Fruit fly (Drosophila melanogaster): ENCODE measurements around the gene CG12003.

DNA sequence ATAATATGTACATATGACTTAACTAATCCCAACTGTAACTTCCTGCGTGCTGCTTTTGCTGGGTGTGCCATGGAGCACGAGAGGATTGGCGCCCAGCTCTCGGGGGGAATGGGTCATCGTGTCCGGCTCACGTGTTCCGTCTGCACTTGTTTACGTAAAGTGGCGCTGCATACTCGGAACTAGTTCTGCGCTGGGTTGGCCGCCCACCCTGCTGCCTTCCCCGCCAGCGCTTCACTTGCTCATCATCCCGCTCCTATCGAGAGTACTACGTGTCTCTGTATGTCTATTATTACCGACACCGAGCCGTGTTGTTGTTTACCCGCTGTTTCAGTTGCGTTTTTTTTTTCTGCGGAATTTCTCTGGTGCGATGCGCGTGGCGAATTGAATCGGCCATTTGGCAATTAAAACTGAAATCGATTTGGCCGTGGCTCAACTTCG, 15.5 kb upstream of the CG12003 start:
- TF ChIP-seq psq (optimal IDR thresholded peaks at IDR 0.05) (no peak), Myc (optimal IDR thresholded peaks at IDR 0.05) (no peak), Sin3A (optimal IDR thresholded peaks at IDR 0.05) (no peak), insv (optimal IDR thresholded peaks at IDR 0.05) (no peak), ttk (optimal IDR thresholded peaks at IDR 0.05) (no peak), h (optimal IDR thresholded peaks at IDR 0.05) (no peak)

All from Kc167 (cell line).